Fruit fly (Drosophila melanogaster): ENCODE measurements around the gene GMF.
A peak's percentile ranks its signal among the peaks of the same experiment; 100 is the strongest.

GMF gene

dm6 chr2L:16299466-16300311 lies 3.1 kb downstream of the GMF start, which contains the start of the genes heix and CG17328 (continued):
- peak; percentile 81 for TF ChIP-seq Ptx1 (GFP tag; IDR thresholded peaks at IDR 0.05)
- peak; percentile 39; the same call in 1 of the 2 replicates for TF ChIP-seq Poxn (GFP tag; IDR thresholded peaks at IDR 0.05)
- TF ChIP-seq sug (tag; optimal IDR thresholded peaks at IDR 0.05) = peak; percentile 66
- no peak for TF ChIP-seq CG2202 (tag; optimal IDR thresholded peaks at IDR 0.05)
- TF ChIP-seq fu2 (GFP tag; optimal IDR thresholded peaks at IDR 0.05) = peak; percentile 45
- peak; percentile 6 for TF ChIP-seq CG9876 (GFP tag; optimal IDR thresholded peaks at IDR 0.05)
- peak; percentile 80 for TF ChIP-seq ci (GFP tag; IDR thresholded peaks at IDR 0.05)
- TF ChIP-seq CG7928 (GFP tag; optimal IDR thresholded peaks at IDR 0.05) = peak; percentile 96
- 0 out of 3 replicates have a peak, but pooled peaks have one; percentile 24 for TF ChIP-seq Opbp (GFP tag; IDR thresholded peaks at IDR 0.05; ENCODE audit: partially characterized antibody)
- TF ChIP-seq CG8281 (tag; optimal IDR thresholded peaks at IDR 0.05) = peak; percentile 39
- no peak for TF ChIP-seq CG4282 (GFP tag; optimal IDR thresholded peaks at IDR 0.05)
- TF ChIP-seq CG12104 (GFP tag; optimal IDR thresholded peaks at IDR 0.05) = peak; percentile 78
- no peak for TF ChIP-seq CG3726 (GFP tag; IDR thresholded peaks at IDR 0.05)
- no peak for TF ChIP-seq Lhr (GFP tag; optimal IDR thresholded peaks at IDR 0.05)
- TF ChIP-seq CG3847 (GFP tag; IDR thresholded peaks at IDR 0.05) = peak; percentile 69; the same call in 1 of the 2 replicates
- no peak for TF ChIP-seq CG7745 (tag; optimal IDR thresholded peaks at IDR 0.05)
- peak; percentile 59 for TF ChIP-seq Six4 (GFP tag; optimal IDR thresholded peaks at IDR 0.05)
- peak; percentile 84 for TF ChIP-seq lilli (GFP tag; optimal IDR thresholded peaks at IDR 0.05)
- TF ChIP-seq CG10654 (GFP tag; optimal IDR thresholded peaks at IDR 0.05) = peak; percentile 70
- TF ChIP-seq usp (GFP tag; optimal IDR thresholded peaks at IDR 0.05) = no peak
- 0 out of 2 replicates have a peak, but pooled peaks have one; percentile 30 for TF ChIP-seq CG42726 (GFP tag; IDR thresholded peaks at IDR 0.05; ENCODE audit: partially characterized antibody)
- TF ChIP-seq psq (GFP tag; optimal IDR thresholded peaks at IDR 0.05) = no peak
- TF ChIP-seq CG17568 (GFP tag; optimal IDR thresholded peaks at IDR 0.05) = peak; percentile 42
- TF ChIP-seq scrt (GFP tag; optimal IDR thresholded peaks at IDR 0.05) = peak; percentile 37
- TF ChIP-seq CG15479 (GFP tag; optimal IDR thresholded peaks at IDR 0.05) = peak; percentile 73
- no peak for TF ChIP-seq Hr39 (optimal IDR thresholded peaks at IDR 0.05)
- no peak for TF ChIP-seq Lim3 (GFP tag; IDR thresholded peaks at IDR 0.05)
- TF ChIP-seq CG10979 (tag; optimal IDR thresholded peaks at IDR 0.05) = peak; percentile 45
- no peak for TF ChIP-seq Mes4 (GFP tag; optimal IDR thresholded peaks at IDR 0.05)
- peak; percentile 72 for TF ChIP-seq CG18599 (GFP tag; optimal IDR thresholded peaks at IDR 0.05)
- no peak for TF ChIP-seq kni (GFP tag; optimal IDR thresholded peaks at IDR 0.05)
- no peak for TF ChIP-seq wek (GFP tag; optimal IDR thresholded peaks at IDR 0.05)
- no peak for TF ChIP-seq CG10274 (GFP tag; optimal IDR thresholded peaks at IDR 0.05)
- TF ChIP-seq ato (GFP tag; IDR thresholded peaks at IDR 0.05; ENCODE audit: partially characterized antibody) = 0 out of 2 replicates have a peak, but pooled peaks have one; percentile 16
- TF ChIP-seq Side (GFP tag; optimal IDR thresholded peaks at IDR 0.05) = peak; percentile 32
- no peak for TF ChIP-seq lov (optimal IDR thresholded peaks at IDR 0.05)
- TF ChIP-seq lov (GFP tag; IDR thresholded peaks at IDR 0.05) = no peak
- peak; percentile 72 for TF ChIP-seq CG9215 (GFP tag; IDR thresholded peaks at IDR 0.05)
- peak; percentile 28; the same call in 1 of the 2 replicates for TF ChIP-seq seq (GFP tag; IDR thresholded peaks at IDR 0.05)
- TF ChIP-seq Stat92E (GFP tag; optimal IDR thresholded peaks at IDR 0.05) = no peak
- TF ChIP-seq Med (GFP tag) = peak; percentile 93
- TF ChIP-seq CG7839 (tag; optimal IDR thresholded peaks at IDR 0.05) = peak; percentile 78
- peak; percentile 53 for TF ChIP-seq CG9609 (GFP tag; optimal IDR thresholded peaks at IDR 0.05)
- TF ChIP-seq cato (GFP tag; optimal IDR thresholded peaks at IDR 0.05; ENCODE audit: borderline replicate concordance) = peak; percentile 69
- TF ChIP-seq CTCF (GFP tag; optimal IDR thresholded peaks at IDR 0.05) = no peak
- TF ChIP-seq tx (GFP tag; optimal IDR thresholded peaks at IDR 0.05) = peak; percentile 22
- TF ChIP-seq Scr (GFP tag; IDR thresholded peaks at IDR 0.05; ENCODE audit: partially characterized antibody) = no peak
- no peak for TF ChIP-seq CG11723 (GFP tag; optimal IDR thresholded peaks at IDR 0.05)
- peak; percentile 62 for TF ChIP-seq Hmx (GFP tag; optimal IDR thresholded peaks at IDR 0.05)

Measured in whole organism, embryonic.